Fruit fly (Drosophila melanogaster) Kc167 (cell line): Measurements from ENCODE around the gene trk.

ENCODE experiments used
- Myc ChIP-seq: fragments of >200 bp; optimal IDR thresholded peaks from 2 replicates; lab custom pipeline; 2017; ENCODE audit warnings: missing external identifiers
- Sin3A ChIP-seq: fragments of >200 bp; optimal IDR thresholded peaks from 2 replicates; lab custom pipeline; 2018; ENCODE audit warnings: missing external identifiers
- h ChIP-seq: fragments of >200 bp; optimal IDR thresholded peaks from 3 replicates; lab custom pipeline; 2018; ENCODE audit warnings: missing external identifiers
- insv ChIP-seq: fragments of >200 bp; optimal IDR thresholded peaks from 3 replicates; lab custom pipeline; 2018; ENCODE audit warnings: missing external identifiers
- psq ChIP-seq: fragments of >200 bp; optimal IDR thresholded peaks from 2 replicates; lab custom pipeline; 2017; ENCODE audit warnings: missing external identifiers
- ttk ChIP-seq: sonication (Bioruptor generic); optimal IDR thresholded peaks from 2 replicates; lab custom pipeline; 2017; ENCODE audit warnings: missing external identifiers

trk gene

DNA sequence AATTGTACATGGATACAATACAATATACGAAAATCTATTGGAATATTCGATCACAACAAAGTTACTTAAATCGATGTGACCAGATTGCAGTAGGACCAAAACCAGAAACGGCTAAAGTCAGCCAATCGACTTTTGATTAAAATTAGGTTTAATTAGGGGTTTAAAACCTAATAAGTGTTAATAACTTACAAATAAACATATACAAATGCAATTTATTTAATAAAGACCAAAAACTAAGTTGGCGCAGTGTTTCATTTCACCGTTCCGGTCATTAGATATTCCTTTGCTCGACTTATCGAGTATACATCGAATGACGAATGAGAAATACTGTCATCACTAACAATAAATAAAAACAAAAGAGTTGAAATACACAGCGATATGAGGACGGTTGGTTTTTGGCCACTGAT is 21.7 kb downstream of the trk start, which contains the start of the genes bsk and CG31717:
Gene bsk, minus strand, starts transcription at position 61 of the 407 bp plus-strand sequence.
Gene CG31717, plus strand, starts transcription at position 297 of the 407 bp plus-strand sequence.
- TF ChIP-seq Myc (no peak), insv (lab: Kevin White, UChicago) (no peak), ttk (lab: Kevin White, UChicago) (no peak), Sin3A (no peak), psq (lab: Kevin White, UChicago) (no peak), h (lab: Kevin White, UChicago) (no peak)

DNA sequence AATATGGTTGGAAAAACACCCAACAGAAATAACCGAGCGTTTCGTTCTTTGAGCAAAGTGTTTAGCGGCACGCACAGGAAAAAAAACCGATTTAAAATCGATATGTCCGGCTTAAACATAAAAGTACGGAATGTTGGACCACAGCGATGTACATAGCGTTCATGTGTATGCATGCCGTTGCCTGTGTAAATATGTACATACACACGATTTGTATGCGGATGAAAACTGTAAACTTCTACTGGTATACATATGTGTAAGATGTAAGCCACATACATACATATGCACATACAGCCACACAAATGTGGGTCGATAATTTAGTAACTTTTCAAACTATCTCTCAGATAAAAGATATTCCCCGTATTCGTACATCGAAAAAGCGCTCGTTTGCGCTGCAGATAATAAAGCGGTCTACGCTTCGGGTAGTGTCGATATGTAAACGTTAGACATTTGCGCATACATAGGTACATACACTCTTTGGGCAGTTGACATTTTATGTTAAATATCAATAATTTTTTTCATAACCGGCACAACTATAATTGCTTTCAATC is 22.4 kb downstream of the trk start:
- no peak for TF ChIP-seq Sin3A
- no peak for TF ChIP-seq ttk (lab: Kevin White, UChicago)
- no peak for TF ChIP-seq psq (lab: Kevin White, UChicago)

DNA sequence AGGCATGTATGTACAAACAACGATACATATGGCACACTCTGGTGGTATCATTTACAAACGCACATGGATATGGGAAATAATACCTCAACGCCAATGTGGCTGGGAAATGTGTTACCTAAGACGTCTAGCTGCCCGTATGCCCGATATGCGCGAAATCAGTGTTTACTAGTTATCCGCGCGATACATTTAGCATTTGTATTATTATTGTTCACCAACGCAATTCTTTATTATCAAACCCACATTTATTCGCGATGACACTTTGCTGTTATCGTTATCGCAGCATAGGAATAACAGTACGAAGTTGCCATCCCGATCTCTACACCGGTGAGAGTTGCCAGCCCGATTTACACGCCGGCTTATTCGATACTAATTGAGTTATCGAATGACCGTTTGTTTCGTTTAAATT is 25.3 kb downstream of the trk start, which contains the start of gene chico:
Gene chico, minus strand, starts transcription at position 294 of the 406 bp plus-strand sequence.
- TF ChIP-seq Myc (no peak), ttk (lab: Kevin White, UChicago) (no peak), Sin3A (no peak), psq (lab: Kevin White, UChicago) (no peak)

DNA sequence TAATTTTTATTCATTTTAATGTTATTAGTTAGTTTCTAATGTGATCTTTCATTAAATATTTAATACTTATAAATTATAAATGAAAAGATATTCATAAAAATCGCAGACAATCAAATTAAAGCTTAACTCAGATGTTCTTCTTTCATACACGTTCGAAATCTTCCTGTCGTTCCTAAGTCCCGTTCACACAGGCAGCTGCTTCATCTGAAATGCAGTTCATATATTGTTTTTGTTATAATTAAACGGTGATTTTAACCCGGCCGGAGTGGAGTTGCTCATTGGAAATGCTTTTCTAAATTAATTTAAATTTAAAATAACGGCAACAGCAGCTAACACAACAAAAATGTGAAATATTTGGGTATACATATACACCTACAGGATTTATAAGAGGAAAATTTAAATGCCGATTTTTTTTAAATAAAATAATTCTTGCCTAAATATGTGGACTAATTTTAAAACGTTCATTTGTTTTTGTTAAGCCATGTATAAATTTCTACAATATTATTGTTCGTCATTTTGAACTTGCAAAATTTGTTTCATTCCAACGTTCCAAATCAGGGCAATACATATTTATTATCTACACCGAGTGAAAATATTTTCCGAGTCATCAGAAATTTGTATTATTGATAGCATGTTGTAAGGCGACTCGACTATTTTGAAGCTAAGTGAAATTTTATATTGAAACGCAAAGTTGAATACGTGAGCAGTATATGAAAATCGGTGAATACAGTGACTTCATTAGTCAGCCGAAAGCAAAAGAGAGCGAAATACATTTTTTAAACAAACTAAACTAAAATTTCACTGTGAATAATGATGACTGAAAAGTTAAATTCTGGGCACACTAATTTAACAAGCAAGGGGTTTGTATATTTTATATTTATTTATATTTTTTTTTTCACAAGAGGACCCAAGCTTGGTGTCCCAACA is 33.1 kb downstream of the trk start, which contains the start of gene me31B:
Gene me31B, plus strand, starts transcription at position 616 of the 927 bp plus-strand sequence.
- TF ChIP-seq Sin3A = no peak
- no peak for TF ChIP-seq psq (lab: Kevin White, UChicago)
- no peak for TF ChIP-seq Myc
- no peak for TF ChIP-seq h (lab: Kevin White, UChicago)
- no peak for TF ChIP-seq insv (lab: Kevin White, UChicago)
- TF ChIP-seq ttk (lab: Kevin White, UChicago) = no peak

DNA sequence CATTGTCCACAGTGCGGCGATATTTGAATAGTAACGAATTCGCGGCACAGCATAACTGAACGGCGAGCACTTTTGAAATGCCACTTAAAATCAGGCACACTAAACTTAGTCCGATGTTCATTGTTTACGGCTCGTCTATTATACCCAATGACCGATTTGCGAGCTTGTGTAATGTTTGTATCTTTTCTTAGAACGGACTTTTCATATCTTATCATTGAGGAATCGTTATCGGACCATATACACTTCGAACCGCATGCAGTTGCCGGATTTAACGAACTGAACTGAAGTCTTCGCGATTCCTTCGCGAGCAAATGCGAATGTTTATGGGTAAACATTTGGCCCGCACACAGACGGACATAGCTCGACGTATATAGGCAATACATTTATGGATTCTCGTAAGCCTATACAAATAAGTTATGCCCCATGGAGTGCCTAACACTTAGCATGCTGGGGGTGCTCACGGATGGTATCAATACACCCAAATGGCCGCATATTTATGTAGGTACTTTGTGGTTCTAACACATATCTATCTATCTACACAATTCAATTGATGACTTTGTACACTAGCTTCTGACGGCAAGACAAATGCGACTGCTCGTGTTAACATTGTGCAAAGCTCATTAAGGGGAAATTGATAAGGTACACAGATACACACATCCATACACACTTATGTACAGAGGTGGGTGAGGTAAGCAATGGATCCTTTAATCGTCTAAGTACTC is 34.2 kb downstream of the trk start, which contains the start of gene mthl15:
Gene mthl15, minus strand, starts transcription at position 593 of the 722 bp plus-strand sequence.
- TF ChIP-seq ttk (lab: Kevin White, UChicago) (no peak), h (lab: Kevin White, UChicago) (no peak), Sin3A (no peak), Myc (no peak), psq (lab: Kevin White, UChicago) (no peak), insv (lab: Kevin White, UChicago) (no peak)

DNA sequence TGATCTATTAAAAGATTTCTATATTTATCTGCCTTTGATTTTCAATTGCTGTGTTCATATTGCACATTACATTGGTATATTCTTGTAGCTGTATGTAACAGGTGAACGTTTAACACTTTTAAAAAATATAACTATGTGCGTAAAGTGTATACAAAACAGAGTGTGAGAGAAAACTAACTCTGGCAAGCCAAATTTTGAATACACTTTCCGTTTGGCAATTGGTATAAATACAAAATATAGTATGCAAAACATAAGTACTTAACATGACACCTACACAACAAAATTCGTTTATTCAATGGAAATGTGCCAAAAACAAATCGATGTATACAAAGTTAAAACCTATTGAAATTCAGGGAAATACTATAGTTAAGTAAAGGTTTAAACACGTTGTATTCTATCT is 39.3 kb downstream of the trk start:
- TF ChIP-seq insv (lab: Kevin White, UChicago) (no peak), h (lab: Kevin White, UChicago) (no peak), psq (lab: Kevin White, UChicago) (no peak)

DNA sequence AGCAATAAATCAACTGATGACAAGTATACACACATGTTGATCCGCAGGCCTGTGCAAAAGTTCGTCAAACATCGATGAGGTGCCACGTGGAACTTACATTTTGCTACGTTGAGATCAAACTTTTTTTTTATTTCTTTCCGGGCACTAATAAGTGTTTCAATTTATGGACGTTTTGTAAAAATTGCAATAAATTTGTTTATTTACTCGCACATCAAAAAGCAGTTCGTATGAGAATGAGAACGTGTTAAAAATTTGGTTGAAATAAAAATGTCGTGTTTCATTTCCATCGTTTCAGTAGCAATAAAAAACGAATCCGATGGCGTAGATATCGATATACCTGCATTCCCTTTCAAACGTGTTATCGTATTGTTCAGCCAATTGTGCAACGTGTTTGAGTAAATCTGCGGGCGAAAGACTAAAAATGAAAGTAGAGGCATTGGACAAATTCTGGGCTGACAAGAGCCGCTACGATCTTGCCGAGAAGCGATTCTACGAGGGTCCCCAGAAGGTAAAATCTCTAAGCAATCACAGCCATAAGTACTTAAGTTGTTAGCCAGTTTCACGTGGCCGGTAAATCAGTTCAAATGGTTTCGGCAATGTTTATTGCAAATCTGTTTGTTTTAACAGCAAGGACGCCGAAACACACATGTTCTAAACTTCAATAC is 39.8 kb downstream of the trk start, which contains the start of gene eEF1delta:
Gene eEF1delta, plus strand, starts transcription at position 356 of the 665 bp plus-strand sequence.
- no peak for TF ChIP-seq insv (lab: Kevin White, UChicago)
- TF ChIP-seq Sin3A = no peak
- TF ChIP-seq h (lab: Kevin White, UChicago) = no peak
- no peak for TF ChIP-seq Myc
- no peak for TF ChIP-seq psq (lab: Kevin White, UChicago)
- no peak for TF ChIP-seq ttk (lab: Kevin White, UChicago)

DNA sequence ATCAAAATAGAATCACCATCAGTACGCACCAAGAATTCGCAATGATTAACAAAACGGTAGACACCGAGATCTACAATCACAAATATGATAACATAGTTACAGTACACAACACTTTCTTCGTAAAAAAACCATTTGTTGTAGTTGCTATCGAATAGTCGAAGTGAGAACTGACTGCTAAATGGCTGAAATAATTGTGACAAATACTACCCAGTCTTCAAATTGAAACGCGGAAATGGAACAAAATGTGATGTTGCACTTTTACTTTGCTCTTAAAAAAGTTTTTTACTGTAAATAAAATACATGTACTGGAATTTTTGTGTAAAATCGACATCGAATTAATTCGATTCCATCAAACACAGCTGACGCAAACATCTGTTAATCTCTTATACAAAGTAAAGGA is 40.6 kb downstream of the trk start, which contains the start of gene ova:
Gene ova, minus strand, starts transcription at position 183 of the 400 bp plus-strand sequence.
- no peak for TF ChIP-seq h (lab: Kevin White, UChicago)
- no peak for TF ChIP-seq Sin3A
- no peak for TF ChIP-seq psq (lab: Kevin White, UChicago)

DNA sequence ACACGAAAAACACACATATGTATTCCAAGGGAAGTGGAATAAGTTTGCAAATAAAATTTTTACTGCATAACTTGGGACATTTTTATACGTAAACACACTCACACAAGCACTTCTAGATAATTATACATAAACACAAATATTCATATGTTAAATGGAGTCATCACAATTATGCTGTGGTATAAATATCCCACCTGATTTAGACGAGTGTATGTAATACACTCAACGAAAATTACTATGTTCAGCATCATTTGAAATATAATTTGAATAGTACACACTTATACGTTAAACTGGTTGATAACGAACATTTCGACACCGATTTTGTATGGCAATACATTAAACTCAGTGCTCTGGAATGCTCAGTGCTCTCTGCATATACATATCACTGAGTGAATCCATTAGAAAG is 41.0 kb downstream of the trk start:
- TF ChIP-seq h (lab: Kevin White, UChicago) = no peak
- TF ChIP-seq insv (lab: Kevin White, UChicago) = no peak
- no peak for TF ChIP-seq psq (lab: Kevin White, UChicago)
- TF ChIP-seq Myc = no peak
- no peak for TF ChIP-seq Sin3A

DNA sequence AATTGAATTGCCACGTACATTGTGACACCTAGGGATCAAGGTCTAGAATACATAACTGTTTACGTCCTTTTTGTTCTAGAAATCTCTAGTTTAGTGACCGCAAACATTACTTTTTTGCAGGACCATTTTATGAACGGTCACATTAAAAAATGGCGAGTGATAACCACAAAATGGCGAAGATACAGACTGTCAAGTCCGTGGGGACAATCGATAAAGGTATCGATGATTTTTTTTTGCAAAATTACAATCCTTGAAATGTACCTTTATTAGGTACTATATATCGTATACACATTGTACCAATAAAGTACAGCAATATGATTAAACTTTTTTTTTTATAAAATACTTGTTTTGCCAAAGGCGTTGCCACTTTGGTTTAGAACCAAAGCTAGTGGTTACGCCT is 41.7 kb downstream of the trk start:
- TF ChIP-seq insv (lab: Kevin White, UChicago) (no peak), h (lab: Kevin White, UChicago) (no peak), psq (lab: Kevin White, UChicago) (no peak), Myc (no peak), ttk (lab: Kevin White, UChicago) (no peak), Sin3A (no peak)

DNA sequence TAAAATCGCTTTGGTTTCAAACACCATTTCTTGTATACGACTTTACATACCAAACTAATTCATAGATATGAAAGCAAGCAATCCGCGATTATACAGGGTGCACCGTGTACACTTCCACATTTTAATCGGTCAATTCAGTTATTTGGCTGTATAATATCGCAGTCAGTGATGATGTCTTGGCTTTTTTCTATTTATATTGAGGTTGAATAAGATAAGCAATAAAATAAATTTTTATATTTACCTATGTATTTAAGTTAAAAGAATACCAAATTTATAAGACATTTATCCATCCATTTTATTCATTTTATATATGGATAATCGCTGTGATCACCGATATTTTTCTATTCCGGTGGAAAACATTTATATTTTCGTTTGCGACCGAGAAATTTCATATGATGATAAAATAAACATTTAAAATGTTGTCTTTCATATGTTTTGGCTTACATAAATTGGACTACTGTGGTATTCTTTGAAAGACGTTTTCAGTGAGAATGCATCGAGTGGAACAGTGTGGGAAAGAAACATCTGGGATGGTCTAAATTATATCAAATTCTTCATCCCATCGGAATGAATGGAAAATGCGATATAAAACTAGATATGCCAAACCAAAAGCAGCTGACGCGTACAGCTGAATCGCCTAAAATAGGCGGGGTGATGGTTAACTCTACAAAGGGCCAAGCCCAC is 45.3 kb downstream of the trk start, which contains the start of gene CG5708:
Gene CG5708, minus strand, starts transcription at position 85 of the 684 bp plus-strand sequence.
- TF ChIP-seq ttk (lab: Kevin White, UChicago) (no peak), h (lab: Kevin White, UChicago) (no peak), Sin3A (no peak), Myc (no peak), insv (lab: Kevin White, UChicago) (no peak)
